Worm (Caenorhabditis elegans) whole organism, early embryonic: ENCODE results near the gene seb-3.

Source experiments
- F13C5.2 ChIP-seq: sonication (generic microtip); optimal IDR thresholded peaks from 2 replicates; lab custom pipeline; 2017; ENCODE audit warnings: mild to moderate bottlenecking, missing genetic modification characterization, inconsistent platforms, missing compliant biosample characterization
- ama-1 ChIP-seq: fragments of 150-350 bp; optimal IDR thresholded peaks from 2 replicates; lab custom pipeline; 2014
- ceh-13 ChIP-seq: fragments of 200-800 bp; sonication (Bioruptor generic); optimal IDR thresholded peaks from 2 replicates; lab custom pipeline; 2018; ENCODE audit warnings: mild to moderate bottlenecking, missing genetic modification characterization, missing compliant biosample characterization
- ceh-36 ChIP-seq: sonication (generic microtip); optimal IDR thresholded peaks from 2 replicates; lab custom pipeline; 2016; ENCODE audit warnings: missing genetic modification characterization, inconsistent platforms, missing compliant biosample characterization
- hnd-1 ChIP-seq: sonication (generic microtip); optimal IDR thresholded peaks from 2 replicates; lab custom pipeline; 2016; ENCODE audit warnings: missing genetic modification characterization, missing compliant biosample characterization
- pes-1 ChIP-seq: fragments of 200-800 bp; sonication (Bioruptor generic); IDR thresholded peaks from 2 replicates; pipeline ENCODE4 v1.3.6; 2022; ENCODE audit warnings: missing genetic modification reagents, missing genetic modification characterization, missing compliant biosample characterization
- tbx-11 ChIP-seq: fragments of 200-800 bp; sonication (Bioruptor generic); IDR thresholded peaks from 2 replicates; pipeline ENCODE4 v1.3.6; 2022; ENCODE audit warnings: missing genetic modification characterization, missing compliant biosample characterization

- TF ChIP-seq hnd-1 (no peak), ceh-13 (GFP tag; lab: Kevin White, UChicago) (no peak), F13C5.2 (tag; lab: Kevin White, UChicago) (no peak), pes-1 (GFP tag; lab: Robert Waterston, UW) (no peak), ama-1 (no peak), ceh-36 (tag; lab: Kevin White, UChicago) (no peak), tbx-11 (GFP tag; lab: Robert Waterston, UW) (no peak)
These were observed 21.4 kb downstream of the seb-3 start for ce11 chrX:15047541-15047940.
